Fruit fly (Drosophila melanogaster) whole organism, embryonic: Measurements from ENCODE around the gene rho-6.

Source experiments
- Asciz ChIP-seq: fragments of 200-800 bp; sonication (Bioruptor generic); optimal IDR thresholded peaks from 2 replicates; lab custom pipeline; 2017; ENCODE audit warnings: missing biosample characterization, mild to moderate bottlenecking, missing genetic modification characterization, missing genetic modification reagents
- Atf3 ChIP-seq: fragments of 200-800 bp; sonication (Bioruptor generic); optimal IDR thresholded peaks from 3 replicates; lab custom pipeline; 2016; ENCODE audit warnings: missing biosample characterization, missing genetic modification characterization
- BtbVII ChIP-seq: fragments of 200-800 bp; sonication (Bioruptor generic); optimal IDR thresholded peaks from 3 replicates; lab custom pipeline; 2017; ENCODE audit warnings: missing biosample characterization, mild to moderate bottlenecking, missing genetic modification characterization
- CG10654 ChIP-seq: fragments of 200-800 bp; sonication (Bioruptor generic); optimal IDR thresholded peaks from 2 replicates; lab custom pipeline; 2016; ENCODE audit warnings: missing biosample characterization, missing genetic modification characterization
- CG14710 ChIP-seq: fragments of 200-800 bp; sonication (Bioruptor generic); optimal IDR thresholded peaks from 3 replicates; lab custom pipeline; 2019; ENCODE audit warnings: missing biosample characterization, mild to moderate bottlenecking, missing genetic modification characterization, moderate library complexity
- CG15479 ChIP-seq: fragments of 200-800 bp; sonication (Bioruptor generic); optimal IDR thresholded peaks from 3 replicates; lab custom pipeline; 2019; ENCODE audit warnings: missing biosample characterization, mild to moderate bottlenecking, missing genetic modification characterization, moderate library complexity
- CG17568 ChIP-seq: fragments of 200-800 bp; sonication (Bioruptor generic); optimal IDR thresholded peaks from 2 replicates; lab custom pipeline; 2018; ENCODE audit warnings: missing biosample characterization, mild to moderate bottlenecking, missing genetic modification characterization, moderate library complexity
- CG18764 ChIP-seq: fragments of 200-800 bp; sonication (Bioruptor generic); optimal IDR thresholded peaks from 3 replicates; lab custom pipeline; 2016; ENCODE audit warnings: missing biosample characterization, missing genetic modification characterization
- CG2199 ChIP-seq: fragments of 200-800 bp; sonication (Bioruptor generic); IDR thresholded peaks from 3 replicates; pipeline ENCODE4 v1.3.6; 2022; ENCODE audit warnings: missing biosample characterization, missing genetic modification characterization
- CG3163 ChIP-seq: fragments of 200-800 bp; sonication (Bioruptor generic); optimal IDR thresholded peaks from 3 replicates; lab custom pipeline; 2016; ENCODE audit warnings: missing biosample characterization, missing genetic modification characterization
- CG32772 ChIP-seq: fragments of 200-800 bp; sonication (Bioruptor generic); IDR thresholded peaks from 2 replicates; pipeline ENCODE4 v1.3.6; 2022; ENCODE audit warnings: missing biosample characterization, missing genetic modification characterization
- CG34224 ChIP-seq: fragments of 200-800 bp; sonication (Bioruptor generic); IDR thresholded peaks from 3 replicates; pipeline ENCODE4 v1.3.6; 2022; ENCODE audit warnings: missing biosample characterization, missing genetic modification characterization; ENCODE audit not compliant: partially characterized antibody
- CG4854 ChIP-seq: fragments of 200-800 bp; sonication (Bioruptor generic); optimal IDR thresholded peaks from 2 replicates; lab custom pipeline; 2016; ENCODE audit warnings: missing biosample characterization, missing genetic modification characterization, inconsistent platforms
- CG5953 ChIP-seq: fragments of 200-800 bp; sonication (Bioruptor generic); IDR thresholded peaks from 2 replicates; pipeline ENCODE4 v1.3.6; 2022; ENCODE audit warnings: missing biosample characterization, missing genetic modification characterization
- CG6765 ChIP-seq: fragments of 200-800 bp; sonication (Bioruptor generic); optimal IDR thresholded peaks from 3 replicates; lab custom pipeline; 2017; ENCODE audit warnings: missing biosample characterization, mild to moderate bottlenecking, missing genetic modification characterization
- CG7786 ChIP-seq: fragments of 200-800 bp; sonication (Bioruptor generic); optimal IDR thresholded peaks from 2 replicates; lab custom pipeline; 2016; ENCODE audit warnings: missing biosample characterization, missing genetic modification characterization
- CG8765 ChIP-seq: fragments of 200-800 bp; sonication (Bioruptor generic); IDR thresholded peaks from 2 replicates; pipeline ENCODE4 v1.3.6; 2022; ENCODE audit warnings: missing biosample characterization, missing genetic modification characterization
- CG9876 ChIP-seq: fragments of 200-800 bp; sonication (Bioruptor generic); optimal IDR thresholded peaks from 2 replicates; lab custom pipeline; 2016; ENCODE audit warnings: missing biosample characterization, missing genetic modification characterization
- CHES-1-like ChIP-seq: fragments of 200-800 bp; sonication (Bioruptor generic); optimal IDR thresholded peaks from 2 replicates; lab custom pipeline; 2016; ENCODE audit warnings: missing biosample characterization, missing genetic modification characterization
- Chrac-16 ChIP-seq: fragments of 200-800 bp; sonication (Bioruptor generic); optimal IDR thresholded peaks from 3 replicates; lab custom pipeline; 2016; ENCODE audit warnings: missing biosample characterization, missing genetic modification characterization
- E2f2 ChIP-seq: fragments of 200-800 bp; sonication (Bioruptor generic); IDR thresholded peaks from 2 replicates; pipeline ENCODE4 v1.3.6; 2022; ENCODE audit warnings: missing biosample characterization, missing genetic modification characterization
- Fer3 ChIP-seq: fragments of 200-800 bp; sonication (Bioruptor generic); optimal IDR thresholded peaks from 2 replicates; lab custom pipeline; 2018; ENCODE audit warnings: missing biosample characterization, mild to moderate bottlenecking, missing genetic modification characterization, moderate library complexity
- Gug ChIP-seq: fragments of 200-800 bp; sonication (Bioruptor generic); IDR thresholded peaks from 4 replicates; pipeline ENCODE4 v1.3.6; 2022; ENCODE audit warnings: missing biosample characterization, missing genetic modification characterization
- HLH54F ChIP-seq: fragments of 200-800 bp; sonication (Bioruptor generic); optimal IDR thresholded peaks from 3 replicates; lab custom pipeline; 2016; ENCODE audit warnings: missing biosample characterization, missing genetic modification characterization
- Lim3 ChIP-seq: fragments of 200-800 bp; sonication (Bioruptor generic); IDR thresholded peaks from 2 replicates; pipeline ENCODE4 v1.3.6; 2022; ENCODE audit warnings: missing biosample characterization, missing genetic modification characterization
- Mrtf ChIP-seq: fragments of 200-800 bp; sonication (Bioruptor generic); IDR thresholded peaks from 3 replicates; pipeline ENCODE4 v1.3.6; 2022; ENCODE audit warnings: missing biosample characterization, missing genetic modification characterization
- Opbp ChIP-seq: fragments of 200-800 bp; sonication (Bioruptor generic); IDR thresholded peaks from 3 replicates; pipeline ENCODE4 v1.3.6; 2022; ENCODE audit warnings: missing biosample characterization, missing genetic modification characterization; ENCODE audit not compliant: partially characterized antibody
- Poxn ChIP-seq: fragments of 200-800 bp; sonication (Bioruptor generic); IDR thresholded peaks from 2 replicates; pipeline ENCODE4 v1.3.6; 2022; ENCODE audit warnings: missing biosample characterization, missing genetic modification characterization
- Side ChIP-seq: fragments of 200-800 bp; sonication (Bioruptor generic); optimal IDR thresholded peaks from 2 replicates; lab custom pipeline; 2016; ENCODE audit warnings: missing biosample characterization, missing genetic modification characterization
- Stat92E ChIP-seq, 3 experiments: fragments of >200 bp in 2 of 3; fragments of 200-800 bp in 1 of 3; sonication (Bioruptor generic) in 1 of 3; optimal IDR thresholded peaks; 2 replicates each; lab custom pipeline; 2017 to 2019; ENCODE audit warnings: missing biosample characterization in 3 of 3, missing genetic modification characterization in 3 of 3, mild to moderate bottlenecking in 1 of 3, moderate library complexity in 1 of 3
- Xrp1 ChIP-seq: fragments of 200-800 bp; sonication (Bioruptor generic); IDR thresholded peaks from 2 replicates; pipeline ENCODE4 v1.3.6; 2022; ENCODE audit warnings: missing biosample characterization, missing genetic modification characterization
- bab2 ChIP-seq: fragments of 200-800 bp; sonication (Bioruptor generic); optimal IDR thresholded peaks from 2 replicates; lab custom pipeline; 2016; ENCODE audit warnings: missing biosample characterization, missing genetic modification characterization
- bigmax ChIP-seq: fragments of 200-800 bp; sonication (Bioruptor generic); optimal IDR thresholded peaks from 2 replicates; lab custom pipeline; 2018; ENCODE audit warnings: missing biosample characterization, mild to moderate bottlenecking, missing genetic modification characterization
- cas ChIP-seq: fragments of 200-800 bp; sonication (Bioruptor generic); IDR thresholded peaks from 2 replicates; pipeline ENCODE4 v1.3.6; 2022; ENCODE audit warnings: missing biosample characterization, missing genetic modification characterization
- cg ChIP-seq: fragments of 200-800 bp; sonication (Bioruptor generic); optimal IDR thresholded peaks from 3 replicates; lab custom pipeline; 2019; ENCODE audit warnings: missing biosample characterization, mild to moderate bottlenecking, missing genetic modification characterization, moderate library complexity
- chif ChIP-seq, 2 experiments: fragments of 200-800 bp; sonication (Bioruptor generic); optimal IDR thresholded peaks; 3 replicates each; lab custom pipeline; 2016; ENCODE audit warnings: missing biosample characterization in 2 of 2, missing genetic modification characterization in 2 of 2
- crp ChIP-seq, 2 experiments: fragments of 200-800 bp; sonication (Bioruptor generic); optimal IDR thresholded peaks; 2 replicates in 1 of 2; 3 replicates in 1 of 2; lab custom pipeline; 2017; ENCODE audit warnings: missing biosample characterization in 2 of 2, missing genetic modification characterization in 2 of 2, mild to moderate bottlenecking in 1 of 2, moderate library complexity in 1 of 2
- dm ChIP-seq: fragments of 200-800 bp; sonication (Bioruptor generic); optimal IDR thresholded peaks from 3 replicates; lab custom pipeline; 2016; ENCODE audit warnings: missing biosample characterization, missing genetic modification characterization
- fd64A ChIP-seq: fragments of 200-800 bp; sonication (Bioruptor generic); optimal IDR thresholded peaks from 3 replicates; lab custom pipeline; 2018; ENCODE audit warnings: missing biosample characterization, mild to moderate bottlenecking, missing genetic modification characterization
- gcm2 ChIP-seq: fragments of 200-800 bp; sonication (Bioruptor generic); optimal IDR thresholded peaks from 2 replicates; lab custom pipeline; 2016; ENCODE audit warnings: missing biosample characterization, missing genetic modification characterization
- hkb ChIP-seq, 2 experiments: fragments of 200-800 bp in 1 of 2; fragments of >200 bp in 1 of 2; sonication (Bioruptor generic) in 1 of 2; IDR thresholded peaks in 1 of 2; optimal IDR thresholded peaks in 1 of 2; 2 replicates each; pipeline versions ENCODE4 v1.3.6 to Lab custom; 2017 to 2022; ENCODE audit warnings: missing biosample characterization in 1 of 2, missing genetic modification characterization in 1 of 2
- mirr ChIP-seq: fragments of 200-800 bp; sonication (Bioruptor generic); optimal IDR thresholded peaks from 3 replicates; lab custom pipeline; 2018; ENCODE audit warnings: missing biosample characterization, mild to moderate bottlenecking, missing genetic modification characterization
- pb ChIP-seq: fragments of 200-800 bp; sonication (Bioruptor generic); optimal IDR thresholded peaks from 3 replicates; lab custom pipeline; 2016; ENCODE audit warnings: missing biosample characterization, missing genetic modification characterization
- psq ChIP-seq: fragments of 200-800 bp; sonication (Bioruptor generic); optimal IDR thresholded peaks from 2 replicates; lab custom pipeline; 2017; ENCODE audit warnings: missing biosample characterization, missing genetic modification characterization
- pum ChIP-seq: fragments of 200-800 bp; sonication (Bioruptor generic); optimal IDR thresholded peaks from 2 replicates; lab custom pipeline; 2016; ENCODE audit warnings: missing biosample characterization, missing genetic modification characterization
- sc ChIP-seq, 3 experiments: fragments of >200 bp in 2 of 3; fragments of 200-800 bp in 1 of 3; sonication (Bioruptor generic) in 1 of 3; optimal IDR thresholded peaks; 2 replicates in 2 of 3; 3 replicates in 1 of 3; lab custom pipeline; 2017; ENCODE audit warnings: mild to moderate bottlenecking in 1 of 3, missing biosample characterization in 1 of 3, missing genetic modification characterization in 1 of 3, missing genetic modification reagents in 1 of 3
- sens ChIP-seq: fragments of 200-800 bp; sonication (Bioruptor generic); peaks from one replicate; lab custom pipeline; 2016; ENCODE audit warnings: missing biosample characterization, missing genetic modification characterization
- sqz ChIP-seq: fragments of 200-800 bp; sonication (Bioruptor generic); optimal IDR thresholded peaks from 3 replicates; lab custom pipeline; 2018; ENCODE audit warnings: missing biosample characterization, mild to moderate bottlenecking, missing genetic modification characterization
- tll ChIP-seq, 2 experiments: fragments of 200-800 bp in 1 of 2; fragments of >200 bp in 1 of 2; sonication (Bioruptor generic) in 1 of 2; optimal IDR thresholded peaks; 2 replicates each; lab custom pipeline; 2017 to 2019; ENCODE audit warnings: missing biosample characterization in 2 of 2, missing genetic modification characterization in 2 of 2, mild to moderate bottlenecking in 1 of 2, moderate library complexity in 1 of 2
- toy ChIP-seq: fragments of 200-800 bp; sonication (Bioruptor generic); IDR thresholded peaks from 2 replicates; pipeline ENCODE4 v1.3.6; 2022; ENCODE audit warnings: missing biosample characterization, missing genetic modification characterization

rho-6 gene

DNA sequence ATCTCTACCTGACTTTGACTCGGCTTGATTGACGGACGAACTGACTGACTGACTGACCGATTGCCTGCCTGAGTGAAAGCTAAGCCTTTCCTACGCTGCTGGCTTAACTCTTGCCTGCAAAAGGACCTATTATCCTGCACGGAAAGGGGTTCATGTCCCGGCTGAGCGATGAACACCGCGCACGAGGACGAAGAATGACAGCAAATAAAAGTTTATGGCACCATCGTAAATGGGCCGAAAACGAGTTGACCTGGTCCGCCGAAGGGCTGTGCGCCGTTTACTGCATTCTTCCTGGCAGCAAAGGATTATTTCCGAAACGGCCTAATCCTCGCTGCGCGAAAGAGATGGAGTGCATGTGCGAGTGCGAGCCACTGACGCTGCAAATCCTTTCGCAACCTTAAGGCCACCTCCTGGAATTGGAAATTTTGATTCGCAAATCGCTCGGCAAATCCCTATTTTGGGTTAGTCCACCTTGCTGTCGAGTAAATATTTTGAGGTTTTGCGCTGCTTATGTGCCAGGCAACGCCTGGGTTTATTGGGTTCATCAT, 52.0 kb downstream of the rho-6 start (continued):
- TF ChIP-seq CG8765 (no peak), CHES-1-like (GFP tag; lab: Kevin White, UChicago) (no peak), CG34224 (GFP tag; lab: Robert Waterston, UW) (no peak), bigmax (no peak), Side (GFP tag; lab: Kevin White, UChicago) (no peak), CG15479 (GFP tag; lab: Kevin White, UChicago) (peak; percentile 93), Poxn (GFP tag; lab: Robert Waterston, UW) (no peak), sens (GFP tag; lab: Kevin White, UChicago) (peak; percentile 67), mirr (no peak), crp (GFP tag; optimal IDR thresholded peaks at IDR 0.05; lab: Kevin White, UChicago) (no peak), CG17568 (GFP tag; lab: Kevin White, UChicago) (no peak), E2f2 (no peak), Asciz (GFP tag; lab: Kevin White, UChicago) (no peak), sc (optimal IDR thresholded peaks at IDR 0.05; lab: Kevin White, UChicago) (no peak), sc (GFP tag; optimal IDR thresholded peaks at IDR 0.05; lab: Kevin White, UChicago) (no peak), Atf3 (GFP tag; lab: Kevin White, UChicago) (no peak), CG10654 (GFP tag; lab: Kevin White, UChicago) (no peak), sqz (no peak), cg (GFP tag; lab: Kevin White, UChicago) (no peak), Gug (no peak), CG9876 (GFP tag; lab: Kevin White, UChicago) (no peak), HLH54F (GFP tag; lab: Kevin White, UChicago) (no peak), Stat92E (GFP tag; optimal IDR thresholded peaks at IDR 0.05; lab: Kevin White, UChicago) (no peak), Xrp1 (GFP tag; lab: Robert Waterston, UW) (no peak), Fer3 (tag; lab: Kevin White, UChicago) (no peak), BtbVII (GFP tag; lab: Kevin White, UChicago) (no peak), CG6765 (GFP tag; lab: Kevin White, UChicago) (no peak), CG3163 (no peak), CG7786 (GFP tag; lab: Kevin White, UChicago) (no peak), bab2 (GFP tag; lab: Kevin White, UChicago) (no peak), psq (no peak), CG14710 (tag; lab: Kevin White, UChicago) (no peak), CG5953 (no peak), CG2199 (0 out of 3 replicates have a peak, but pooled peaks have one; percentile 16), chif (GFP tag; optimal IDR thresholded peaks at IDR 0.05; lab: Kevin White, UChicago) (no peak), gcm2 (GFP tag; lab: Kevin White, UChicago) (no peak), Mrtf (GFP tag; lab: Robert Waterston, UW) (no peak), dm (no peak), CG18764 (no peak), cas (GFP tag; lab: Robert Waterston, UW) (no peak), pb (GFP tag; lab: Kevin White, UChicago) (no peak), hkb (optimal IDR thresholded peaks at IDR 0.05; lab: Kevin White, UChicago) (no peak), hkb (GFP tag; IDR thresholded peaks at IDR 0.05; lab: Robert Waterston, UW) (no peak), Lim3 (GFP tag; lab: Robert Waterston, UW) (no peak), toy (GFP tag; lab: Robert Waterston, UW) (no peak), tll (GFP tag; optimal IDR thresholded peaks at IDR 0.05; lab: Kevin White, UChicago) (peak; percentile 41 to 100), CG4854 (GFP tag; lab: Kevin White, UChicago) (no peak), Opbp (GFP tag; lab: Robert Waterston, UW) (no peak), fd64A (GFP tag; lab: Kevin White, UChicago) (no peak), CG32772 (GFP tag; lab: Robert Waterston, UW) (no peak), Chrac-16 (GFP tag; lab: Kevin White, UChicago) (no peak), pum (no peak)
